Worm (Caenorhabditis elegans) whole organism, L2 larva: ENCODE data around the gene set-25.
A peak's percentile ranks its signal among the peaks of the same experiment; 100 is the strongest.

Experiments
- C34F6.9 ChIP-seq: fragments of 150-350 bp; optimal IDR thresholded peaks from 2 replicates; lab custom pipeline; 2014; ENCODE audit warnings: missing biosample characterization, missing genetic modification characterization
- F13H6.1 ChIP-seq: sonication (generic microtip); optimal IDR thresholded peaks from 2 replicates; lab custom pipeline; 2016; ENCODE audit warnings: missing genetic modification characterization, missing compliant biosample characterization
- R02D3.7 ChIP-seq: fragments of 150-350 bp; optimal IDR thresholded peaks from 2 replicates; lab custom pipeline; 2014; ENCODE audit warnings: missing biosample characterization, missing genetic modification characterization
- Y55F3AM.14 ChIP-seq: fragments of 200-800 bp; sonication (Bioruptor generic); optimal IDR thresholded peaks from 2 replicates; lab custom pipeline; 2018; ENCODE audit warnings: mild to moderate bottlenecking, missing genetic modification characterization, missing compliant biosample characterization
- ZK546.5 ChIP-seq: sonication (generic microtip); optimal IDR thresholded peaks from 2 replicates; lab custom pipeline; 2017; ENCODE audit warnings: missing biosample characterization, missing genetic modification characterization
- alr-1 ChIP-seq: fragments of 150-350 bp; optimal IDR thresholded peaks from 2 replicates; lab custom pipeline; 2014; ENCODE audit warnings: missing biosample characterization, missing genetic modification characterization
- aly-2 ChIP-seq: fragments of 150-350 bp; optimal IDR thresholded peaks from 2 replicates; lab custom pipeline; 2014; ENCODE audit warnings: missing biosample characterization, missing genetic modification characterization
- ama-1 ChIP-seq: fragments of 150-350 bp; optimal IDR thresholded peaks from 2 replicates; lab custom pipeline; 2018; ENCODE audit warnings: inconsistent platforms
- blmp-1 ChIP-seq: sonication (generic microtip); optimal IDR thresholded peaks from 2 replicates; lab custom pipeline; 2017; ENCODE audit warnings: missing genetic modification characterization, mild to moderate bottlenecking, missing compliant biosample characterization, antibody characterized with exemption, moderate library complexity; ENCODE audit not compliant: insufficient read depth
- ceh-16 ChIP-seq: fragments of 150-350 bp; optimal IDR thresholded peaks from 2 replicates; lab custom pipeline; 2014; ENCODE audit warnings: missing biosample characterization, missing genetic modification characterization
- ceh-82 ChIP-seq: fragments of 150-350 bp; optimal IDR thresholded peaks from 2 replicates; lab custom pipeline; 2014; ENCODE audit warnings: missing biosample characterization, missing genetic modification characterization
- crh-2 ChIP-seq: sonication (generic microtip); optimal IDR thresholded peaks from 2 replicates; lab custom pipeline; 2017; ENCODE audit warnings: missing biosample characterization, missing genetic modification characterization
- dmd-4 ChIP-seq: sonication (generic microtip); optimal IDR thresholded peaks from 2 replicates; lab custom pipeline; 2017; ENCODE audit warnings: missing biosample characterization, missing genetic modification characterization
- egl-27 ChIP-seq: sonication (generic microtip); optimal IDR thresholded peaks from 3 replicates; lab custom pipeline; 2017; ENCODE audit warnings: missing biosample characterization, missing genetic modification reagents, missing genetic modification characterization
- elt-1 ChIP-seq: fragments of 150-350 bp; optimal IDR thresholded peaks from 2 replicates; lab custom pipeline; 2014; ENCODE audit warnings: missing biosample characterization, missing genetic modification characterization
- elt-3 ChIP-seq: sonication (generic microtip); optimal IDR thresholded peaks from 2 replicates; lab custom pipeline; 2017; ENCODE audit warnings: missing biosample characterization, missing genetic modification characterization
- fos-1 ChIP-seq: fragments of 150-350 bp; optimal IDR thresholded peaks from 2 replicates; lab custom pipeline; 2014; ENCODE audit warnings: missing biosample characterization, missing genetic modification characterization
- gmeb-1 ChIP-seq: fragments of 150-350 bp; optimal IDR thresholded peaks from 2 replicates; lab custom pipeline; 2014; ENCODE audit warnings: missing biosample characterization, missing genetic modification characterization
- lin-11 ChIP-seq: fragments of 150-350 bp; sonication (generic microtip); optimal IDR thresholded peaks from 2 replicates; lab custom pipeline; 2014; ENCODE audit warnings: missing biosample characterization, missing genetic modification characterization, inconsistent platforms, mixed read lengths
- lin-13 ChIP-seq: fragments of 150-350 bp; optimal IDR thresholded peaks from 2 replicates; lab custom pipeline; 2014; ENCODE audit warnings: missing biosample characterization, missing genetic modification reagents, missing genetic modification characterization
- lin-39 ChIP-seq: fragments of 150-350 bp; optimal IDR thresholded peaks from 2 replicates; lab custom pipeline; 2014; ENCODE audit warnings: missing biosample characterization, missing genetic modification reagents, missing genetic modification characterization
- lsy-2 ChIP-seq, 2 experiments: fragments of 150-350 bp in 1 of 2; sonication (generic microtip) in 1 of 2; optimal IDR thresholded peaks; 2 replicates each; lab custom pipeline; 2014 to 2017; ENCODE audit warnings: missing biosample characterization in 2 of 2, missing genetic modification characterization in 2 of 2
- mab-5 ChIP-seq: fragments of 150-350 bp; optimal IDR thresholded peaks from 2 replicates; lab custom pipeline; 2014; ENCODE audit warnings: missing biosample characterization, missing genetic modification characterization
- mbf-1 ChIP-seq: sonication (generic microtip); optimal IDR thresholded peaks from 2 replicates; lab custom pipeline; 2017; ENCODE audit warnings: missing biosample characterization, missing genetic modification characterization
- mdl-1 ChIP-seq, 2 experiments: fragments of 150-350 bp in 1 of 2; sonication (generic microtip) in 1 of 2; optimal IDR thresholded peaks; 2 replicates each; lab custom pipeline; 2017; ENCODE audit warnings: missing biosample characterization in 2 of 2, missing genetic modification characterization in 2 of 2
- nhr-10 ChIP-seq: sonication (generic microtip); optimal IDR thresholded peaks from 2 replicates; lab custom pipeline; 2017; ENCODE audit warnings: missing biosample characterization, missing genetic modification characterization
- nhr-11 ChIP-seq: fragments of 150-350 bp; optimal IDR thresholded peaks from 2 replicates; lab custom pipeline; 2014; ENCODE audit warnings: missing biosample characterization, missing genetic modification characterization
- nhr-12 ChIP-seq: fragments of 150-350 bp; optimal IDR thresholded peaks from 2 replicates; lab custom pipeline; 2014; ENCODE audit warnings: missing biosample characterization, missing genetic modification characterization
- nhr-129 ChIP-seq: fragments of 150-350 bp; optimal IDR thresholded peaks from 2 replicates; lab custom pipeline; 2014; ENCODE audit warnings: missing biosample characterization, missing genetic modification characterization
- nhr-21 ChIP-seq: fragments of 150-350 bp; optimal IDR thresholded peaks from 2 replicates; lab custom pipeline; 2014; ENCODE audit warnings: missing biosample characterization, missing genetic modification characterization
- nhr-23 ChIP-seq: fragments of 150-350 bp; optimal IDR thresholded peaks from 2 replicates; lab custom pipeline; 2014; ENCODE audit warnings: missing biosample characterization, missing genetic modification reagents, missing genetic modification characterization
- nhr-237 ChIP-seq: fragments of 150-350 bp; optimal IDR thresholded peaks from 2 replicates; lab custom pipeline; 2014; ENCODE audit warnings: missing biosample characterization, missing genetic modification characterization
- nhr-25 ChIP-seq: fragments of 150-350 bp; sonication (generic microtip); optimal IDR thresholded peaks from 3 replicates; lab custom pipeline; 2014; ENCODE audit warnings: missing biosample characterization, missing genetic modification characterization
- nhr-6 ChIP-seq: fragments of 150-350 bp; optimal IDR thresholded peaks from 2 replicates; lab custom pipeline; 2014; ENCODE audit warnings: missing biosample characterization, missing genetic modification characterization
- nhr-77 ChIP-seq: fragments of 150-350 bp; optimal IDR thresholded peaks from 2 replicates; lab custom pipeline; 2014; ENCODE audit warnings: missing biosample characterization, missing genetic modification characterization
- peb-1 ChIP-seq: fragments of 150-350 bp; optimal IDR thresholded peaks from 2 replicates; lab custom pipeline; 2014; ENCODE audit warnings: missing biosample characterization, missing genetic modification characterization
- sem-4 ChIP-seq: fragments of 150-350 bp; optimal IDR thresholded peaks from 2 replicates; lab custom pipeline; 2014; ENCODE audit warnings: missing biosample characterization, missing genetic modification reagents, missing genetic modification characterization
- skn-1 ChIP-seq: sonication (generic microtip); optimal IDR thresholded peaks from 2 replicates; lab custom pipeline; 2017; ENCODE audit warnings: missing biosample characterization, missing genetic modification characterization
- sma-3 ChIP-seq: sonication (generic microtip); optimal IDR thresholded peaks from 2 replicates; lab custom pipeline; 2016; ENCODE audit warnings: missing genetic modification reagents, missing genetic modification characterization, missing compliant biosample characterization
- sma-9 ChIP-seq, 2 experiments: fragments of 150-350 bp in 1 of 2; sonication (generic microtip) in 1 of 2; optimal IDR thresholded peaks; 2 replicates each; lab custom pipeline; 2014 to 2016; ENCODE audit warnings: missing genetic modification characterization in 2 of 2, mild to moderate bottlenecking in 1 of 2, missing biosample characterization in 1 of 2, missing compliant biosample characterization in 1 of 2, missing genetic modification reagents in 1 of 2, moderate library complexity in 1 of 2
- snpc-4 ChIP-seq: fragments of 150-350 bp; optimal IDR thresholded peaks from 2 replicates; lab custom pipeline; 2014; ENCODE audit warnings: missing biosample characterization, missing genetic modification characterization
- unc-39 ChIP-seq: fragments of 150-350 bp; optimal IDR thresholded peaks from 2 replicates; lab custom pipeline; 2014; ENCODE audit warnings: missing biosample characterization, missing genetic modification characterization
- unc-55 ChIP-seq: fragments of 150-350 bp; sonication (generic microtip); optimal IDR thresholded peaks from 3 replicates; lab custom pipeline; 2014; ENCODE audit warnings: missing biosample characterization, missing genetic modification reagents, missing genetic modification characterization
- unc-62 ChIP-seq: fragments of 150-350 bp; optimal IDR thresholded peaks from 2 replicates; lab custom pipeline; 2014; ENCODE audit warnings: missing biosample characterization, missing genetic modification reagents, missing genetic modification characterization
- zag-1 ChIP-seq: fragments of 150-350 bp; optimal IDR thresholded peaks from 2 replicates; lab custom pipeline; 2014; ENCODE audit warnings: missing biosample characterization, missing genetic modification characterization
- ztf-1 ChIP-seq: fragments of 200-800 bp; sonication (Bioruptor generic); conservative IDR thresholded peaks from 2 replicates; pipeline ENCODE4 v1.3.6; 2022; ENCODE audit warnings: missing genetic modification characterization, missing compliant biosample characterization
- ztf-11 ChIP-seq: sonication (generic microtip); optimal IDR thresholded peaks from 2 replicates; lab custom pipeline; 2017; ENCODE audit warnings: missing biosample characterization, missing genetic modification characterization
- ztf-4 ChIP-seq: fragments of 150-350 bp; optimal IDR thresholded peaks from 2 replicates; lab custom pipeline; 2014; ENCODE audit warnings: missing biosample characterization, missing genetic modification characterization

The set-25 gene

ce11 chrIII:13258752-13259151 is 34.1 kb downstream of the set-25 start (continued):
- TF ChIP-seq peb-1 (tag; lab: Kevin White, UChicago) (no peak), ZK546.5 (tag; lab: Kevin White, UChicago) (no peak), nhr-21 (no peak), lin-39 (tag; lab: Kevin White, UChicago) (no peak), mdl-1 (tag; optimal IDR thresholded peaks at IDR 0.05; lab: Kevin White, UChicago) (no peak), crh-2 (tag; lab: Kevin White, UChicago) (peak; percentile 26), ztf-1 (GFP tag; lab: Robert Waterston, UW) (no peak), ztf-4 (no peak), ama-1 (lab: Kevin White, UChicago) (no peak), sma-3 (GFP tag; lab: Kevin White, UChicago) (no peak), skn-1 (no peak), unc-55 (GFP tag; lab: Kevin White, UChicago) (no peak), mab-5 (no peak), unc-62 (GFP tag; lab: Kevin White, UChicago) (no peak), lin-11 (tag; lab: Kevin White, UChicago) (no peak), unc-39 (tag; lab: Kevin White, UChicago) (no peak), fos-1 (peak; percentile 12), nhr-12 (tag; lab: Kevin White, UChicago) (no peak), zag-1 (tag; lab: Kevin White, UChicago) (no peak), sem-4 (tag; lab: Kevin White, UChicago) (no peak)

ce11 chrIII:13258163-13258562 is 34.7 kb downstream of the set-25 start:
- TF ChIP-seq blmp-1 (tag; lab: Kevin White, UChicago), result no peak
- no peak for TF ChIP-seq nhr-6
- TF ChIP-seq elt-1 (tag; lab: Kevin White, UChicago), result no peak
- no peak for TF ChIP-seq lin-39 (tag; lab: Kevin White, UChicago)
- TF ChIP-seq dmd-4 (tag; lab: Kevin White, UChicago), result no peak
- peak; percentile 7 for TF ChIP-seq lin-13 (GFP tag; lab: Kevin White, UChicago)
- no peak for TF ChIP-seq unc-39 (tag; lab: Kevin White, UChicago)
- TF ChIP-seq skn-1, result no peak
- TF ChIP-seq peb-1 (tag; lab: Kevin White, UChicago), result no peak
- TF ChIP-seq nhr-12 (tag; lab: Kevin White, UChicago), result no peak
- no peak for TF ChIP-seq zag-1 (tag; lab: Kevin White, UChicago)
- no peak for TF ChIP-seq fos-1
- no peak for TF ChIP-seq nhr-129 (tag; lab: Kevin White, UChicago)
- TF ChIP-seq alr-1 (tag; lab: Kevin White, UChicago), result no peak
- TF ChIP-seq nhr-10, result no peak
- no peak for TF ChIP-seq nhr-77 (tag; lab: Kevin White, UChicago)
- TF ChIP-seq nhr-237 (tag; lab: Kevin White, UChicago), result no peak
- TF ChIP-seq lin-11 (tag; lab: Kevin White, UChicago), result peak; percentile 15
- peak; percentile 43 for TF ChIP-seq unc-55 (GFP tag; lab: Kevin White, UChicago)
- TF ChIP-seq Y55F3AM.14 (GFP tag; lab: Kevin White, UChicago), result no peak
- no peak for TF ChIP-seq ceh-16
- TF ChIP-seq ztf-11, result no peak
- no peak for TF ChIP-seq nhr-25 (tag; lab: Kevin White, UChicago)
- no peak for TF ChIP-seq nhr-23
- no peak for TF ChIP-seq mab-5
- TF ChIP-seq gmeb-1 (tag; lab: Kevin White, UChicago), result no peak
- no peak for TF ChIP-seq nhr-11 (tag; lab: Kevin White, UChicago)
- no peak for TF ChIP-seq ZK546.5 (tag; lab: Kevin White, UChicago)
- peak; percentile 3 for TF ChIP-seq crh-2 (tag; lab: Kevin White, UChicago)
- no peak for TF ChIP-seq nhr-21
- no peak for TF ChIP-seq egl-27 (tag; lab: Kevin White, UChicago)
- TF ChIP-seq mbf-1 (tag; lab: Kevin White, UChicago), result no peak
- TF ChIP-seq aly-2 (tag; lab: Kevin White, UChicago), result no peak
- no peak for TF ChIP-seq sma-3 (GFP tag; lab: Kevin White, UChicago)
- no peak for TF ChIP-seq ama-1 (lab: Kevin White, UChicago)
- peak; percentile 50 for TF ChIP-seq C34F6.9
- peak in 1 of 2 experiments; percentile 32 for TF ChIP-seq lsy-2 (tag; optimal IDR thresholded peaks at IDR 0.05; lab: Kevin White, UChicago)
- TF ChIP-seq sma-9 (GFP tag; optimal IDR thresholded peaks at IDR 0.05; lab: Kevin White, UChicago), result peak; percentile 16
- TF ChIP-seq sma-9 (tag; optimal IDR thresholded peaks at IDR 0.05; lab: Kevin White, UChicago), result no peak
- TF ChIP-seq sem-4 (tag; lab: Kevin White, UChicago), result peak; percentile 69
- TF ChIP-seq R02D3.7 (tag; lab: Kevin White, UChicago), result no peak
- peak; percentile 22 for TF ChIP-seq F13H6.1 (tag; lab: Kevin White, UChicago)
- TF ChIP-seq unc-62 (GFP tag; lab: Kevin White, UChicago), result no peak
- TF ChIP-seq mdl-1 (tag; optimal IDR thresholded peaks at IDR 0.05; lab: Kevin White, UChicago), result no peak
- no peak for TF ChIP-seq snpc-4 (tag; lab: Kevin White, UChicago)
- no peak for TF ChIP-seq elt-3 (tag; lab: Kevin White, UChicago)
- TF ChIP-seq ceh-82 (tag; lab: Kevin White, UChicago), result no peak
- no peak for TF ChIP-seq ztf-4
- TF ChIP-seq ztf-1 (GFP tag; lab: Robert Waterston, UW), result no peak
- TF ChIP-seq, all 48 proteins: peak for 9
